Fruit fly (Drosophila melanogaster) whole organism, embryonic: ENCODE results near the gene GC.
A peak's percentile ranks its signal among the peaks of the same experiment; 100 is the strongest.

Source experiments
- Antp ChIP-seq: fragments of 200-800 bp; sonication (Bioruptor generic); optimal IDR thresholded peaks from 3 replicates; lab custom pipeline; 2016; ENCODE audit warnings: missing biosample characterization, missing genetic modification characterization
- B-H1 ChIP-seq: fragments of 200-800 bp; sonication (Bioruptor generic); IDR thresholded peaks from 3 replicates; pipeline ENCODE4 v1.3.6; 2022; ENCODE audit warnings: missing biosample characterization, missing genetic modification characterization
- B-H2 ChIP-seq: fragments of 200-800 bp; sonication (Bioruptor generic); optimal IDR thresholded peaks from 2 replicates; lab custom pipeline; 2018; ENCODE audit warnings: missing biosample characterization, mild to moderate bottlenecking, missing genetic modification characterization
- CG10462 ChIP-seq: fragments of 200-800 bp; sonication (Bioruptor generic); optimal IDR thresholded peaks from 2 replicates; lab custom pipeline; 2016; ENCODE audit warnings: missing biosample characterization, missing genetic modification characterization
- CG11398 ChIP-seq: fragments of 200-800 bp; sonication (Bioruptor generic); optimal IDR thresholded peaks from 2 replicates; lab custom pipeline; 2016; ENCODE audit warnings: missing biosample characterization, missing genetic modification characterization
- CG12155 ChIP-seq: fragments of 200-800 bp; sonication (Bioruptor generic); optimal IDR thresholded peaks from 3 replicates; lab custom pipeline; 2016; ENCODE audit warnings: missing biosample characterization, missing genetic modification characterization
- CG13424 ChIP-seq: fragments of 200-800 bp; sonication (Bioruptor generic); optimal IDR thresholded peaks from 2 replicates; lab custom pipeline; 2019; ENCODE audit warnings: missing biosample characterization, mild to moderate bottlenecking, missing genetic modification characterization, moderate library complexity
- CG14667 ChIP-seq: fragments of 200-800 bp; sonication (Bioruptor generic); IDR thresholded peaks from 2 replicates; pipeline ENCODE4 v1.3.6; 2022; ENCODE audit warnings: missing biosample characterization, missing genetic modification characterization
- CG14860 ChIP-seq: fragments of 200-800 bp; sonication (Bioruptor generic); IDR thresholded peaks from 3 replicates; pipeline ENCODE4 v1.3.6; 2022; ENCODE audit warnings: missing biosample characterization, missing genetic modification characterization; ENCODE audit not compliant: partially characterized antibody
- CG15011 ChIP-seq: fragments of 200-800 bp; sonication (Bioruptor generic); optimal IDR thresholded peaks from 3 replicates; lab custom pipeline; 2018; ENCODE audit warnings: missing biosample characterization, mild to moderate bottlenecking, missing genetic modification characterization
- CG15073 ChIP-seq: fragments of 200-800 bp; sonication (Bioruptor generic); optimal IDR thresholded peaks from 2 replicates; lab custom pipeline; 2016; ENCODE audit warnings: missing biosample characterization, missing genetic modification characterization
- CG1647 ChIP-seq: fragments of 200-800 bp; sonication (Bioruptor generic); optimal IDR thresholded peaks from 3 replicates; lab custom pipeline; 2016; ENCODE audit warnings: missing biosample characterization, missing genetic modification characterization
- CG16779 ChIP-seq: fragments of 200-800 bp; sonication (Bioruptor generic); IDR thresholded peaks from 2 replicates; pipeline ENCODE4 v1.3.6; 2022; ENCODE audit warnings: missing biosample characterization, missing genetic modification characterization
- CG17361 ChIP-seq: fragments of 200-800 bp; sonication (Bioruptor generic); IDR thresholded peaks from 3 replicates; pipeline ENCODE4 v1.3.6; 2022; ENCODE audit warnings: missing biosample characterization, missing genetic modification characterization
- CG17385 ChIP-seq: fragments of 200-800 bp; sonication (Bioruptor generic); optimal IDR thresholded peaks from 3 replicates; lab custom pipeline; 2018; ENCODE audit warnings: missing biosample characterization, mild to moderate bottlenecking, missing genetic modification characterization
- CG31224 ChIP-seq: fragments of 200-800 bp; sonication (Bioruptor generic); IDR thresholded peaks from 2 replicates; pipeline ENCODE4 v1.3.6; 2022; ENCODE audit warnings: missing biosample characterization, missing genetic modification characterization
- CG33213 ChIP-seq: fragments of 200-800 bp; sonication (Bioruptor generic); optimal IDR thresholded peaks from 3 replicates; lab custom pipeline; 2016; ENCODE audit warnings: missing biosample characterization, missing genetic modification characterization
- CG33557 ChIP-seq: fragments of 200-800 bp; sonication (Bioruptor generic); optimal IDR thresholded peaks from 2 replicates; lab custom pipeline; 2019; ENCODE audit warnings: missing biosample characterization, mild to moderate bottlenecking, missing genetic modification characterization, moderate library complexity
- CG4282 ChIP-seq: fragments of 200-800 bp; sonication (Bioruptor generic); optimal IDR thresholded peaks from 2 replicates; lab custom pipeline; 2016; ENCODE audit warnings: missing biosample characterization, missing genetic modification characterization
- CG43689 ChIP-seq: fragments of 200-800 bp; sonication (Bioruptor generic); IDR thresholded peaks from 2 replicates; pipeline ENCODE4 v1.3.6; 2022; ENCODE audit warnings: missing biosample characterization, missing genetic modification characterization
- CG5245 ChIP-seq: fragments of 200-800 bp; sonication (Bioruptor generic); optimal IDR thresholded peaks from 3 replicates; lab custom pipeline; 2016; ENCODE audit warnings: missing biosample characterization, missing genetic modification characterization
- CG7357 ChIP-seq: fragments of 200-800 bp; sonication (Bioruptor generic); IDR thresholded peaks from 3 replicates; pipeline ENCODE4 v1.3.6; 2022; ENCODE audit warnings: missing biosample characterization, missing genetic modification characterization
- CG9609 ChIP-seq: fragments of 200-800 bp; sonication (Bioruptor generic); optimal IDR thresholded peaks from 3 replicates; lab custom pipeline; 2016; ENCODE audit warnings: missing biosample characterization, missing genetic modification characterization
- Dad ChIP-seq: fragments of 200-800 bp; sonication (Bioruptor generic); optimal IDR thresholded peaks from 3 replicates; lab custom pipeline; 2016; ENCODE audit warnings: missing biosample characterization, missing genetic modification characterization
- Dek ChIP-seq: fragments of 200-800 bp; sonication (Bioruptor generic); optimal IDR thresholded peaks from 3 replicates; lab custom pipeline; 2019; ENCODE audit warnings: missing biosample characterization, mild to moderate bottlenecking, missing genetic modification characterization, moderate library complexity
- E2f1 ChIP-seq: fragments of 200-800 bp; sonication (Bioruptor generic); IDR thresholded peaks from 2 replicates; pipeline ENCODE4 v1.3.6; 2022; ENCODE audit warnings: missing biosample characterization, missing genetic modification characterization
- Elba2 ChIP-seq: fragments of 200-800 bp; sonication (Bioruptor generic); optimal IDR thresholded peaks from 3 replicates; lab custom pipeline; 2016; ENCODE audit warnings: missing biosample characterization, missing genetic modification characterization
- Lim3 ChIP-seq: fragments of 200-800 bp; sonication (Bioruptor generic); IDR thresholded peaks from 2 replicates; pipeline ENCODE4 v1.3.6; 2022; ENCODE audit warnings: missing biosample characterization, missing genetic modification characterization
- NfI ChIP-seq: fragments of 200-800 bp; sonication (Bioruptor generic); optimal IDR thresholded peaks from 3 replicates; lab custom pipeline; 2018; ENCODE audit warnings: missing biosample characterization, mild to moderate bottlenecking, missing genetic modification characterization, moderate library complexity
- Opbp ChIP-seq: fragments of 200-800 bp; sonication (Bioruptor generic); IDR thresholded peaks from 3 replicates; pipeline ENCODE4 v1.3.6; 2022; ENCODE audit warnings: missing biosample characterization, missing genetic modification characterization; ENCODE audit not compliant: partially characterized antibody
- Ptx1 ChIP-seq: fragments of 200-800 bp; sonication (Bioruptor generic); IDR thresholded peaks from 2 replicates; pipeline ENCODE4 v1.3.6; 2022; ENCODE audit warnings: missing biosample characterization, missing genetic modification characterization
- Rfx ChIP-seq: fragments of 200-800 bp; sonication (Bioruptor generic); IDR thresholded peaks from 2 replicates; pipeline ENCODE4 v1.3.6; 2022; ENCODE audit warnings: missing biosample characterization, missing genetic modification characterization
- Trl ChIP-seq, 3 experiments: fragments of >200 bp in 2 of 3; fragments of 200-800 bp in 1 of 3; sonication (Bioruptor generic) in 1 of 3; optimal IDR thresholded peaks; 2 replicates in 1 of 3; 3 replicates in 2 of 3; lab custom pipeline; 2016 to 2017; ENCODE audit warnings: missing biosample characterization in 1 of 3, missing genetic modification characterization in 1 of 3
- ash1 ChIP-seq: fragments of 200-800 bp; sonication (Bioruptor generic); optimal IDR thresholded peaks from 2 replicates; lab custom pipeline; 2018; ENCODE audit warnings: missing biosample characterization, mild to moderate bottlenecking, missing genetic modification characterization
- bab2 ChIP-seq: fragments of 200-800 bp; sonication (Bioruptor generic); optimal IDR thresholded peaks from 2 replicates; lab custom pipeline; 2016; ENCODE audit warnings: missing biosample characterization, missing genetic modification characterization
- chinmo ChIP-seq: fragments of 200-800 bp; sonication (Bioruptor generic); IDR thresholded peaks from 4 replicates; pipeline ENCODE4 v1.3.6; 2022; ENCODE audit warnings: missing biosample characterization, missing genetic modification characterization; ENCODE audit not compliant: partially characterized antibody
- dmrt99B ChIP-seq: fragments of 200-800 bp; sonication (Bioruptor generic); optimal IDR thresholded peaks from 2 replicates; lab custom pipeline; 2018; ENCODE audit warnings: missing biosample characterization, mild to moderate bottlenecking, missing genetic modification characterization, moderate library complexity
- ind ChIP-seq: fragments of 200-800 bp; sonication (Bioruptor generic); optimal IDR thresholded peaks from 3 replicates; lab custom pipeline; 2016; ENCODE audit warnings: missing biosample characterization, missing genetic modification characterization
- inv ChIP-seq: fragments of 200-800 bp; sonication (Bioruptor generic); IDR thresholded peaks from 2 replicates; pipeline ENCODE4 v1.3.6; 2022; ENCODE audit warnings: missing biosample characterization, missing genetic modification characterization; ENCODE audit not compliant: partially characterized antibody
- jumu ChIP-seq: fragments of 200-800 bp; sonication (Bioruptor generic); optimal IDR thresholded peaks from 3 replicates; lab custom pipeline; 2016; ENCODE audit warnings: missing biosample characterization, missing genetic modification characterization
- knrl ChIP-seq: fragments of 200-800 bp; sonication (Bioruptor generic); IDR thresholded peaks from 3 replicates; pipeline ENCODE4 v1.3.6; 2022; ENCODE audit warnings: missing biosample characterization, missing genetic modification characterization; ENCODE audit not compliant: partially characterized antibody
- lilli ChIP-seq: fragments of 200-800 bp; sonication (Bioruptor generic); optimal IDR thresholded peaks from 3 replicates; lab custom pipeline; 2016; ENCODE audit warnings: missing biosample characterization, missing genetic modification characterization
- onecut ChIP-seq: fragments of 200-800 bp; sonication (Bioruptor generic); IDR thresholded peaks from 2 replicates; pipeline ENCODE4 v1.3.6; 2022; ENCODE audit warnings: missing biosample characterization, missing genetic modification characterization
- pum ChIP-seq: fragments of 200-800 bp; sonication (Bioruptor generic); optimal IDR thresholded peaks from 2 replicates; lab custom pipeline; 2016; ENCODE audit warnings: missing biosample characterization, missing genetic modification characterization
- salm ChIP-seq: fragments of 200-800 bp; sonication (Bioruptor generic); optimal IDR thresholded peaks from 2 replicates; lab custom pipeline; 2018; ENCODE audit warnings: missing biosample characterization, mild to moderate bottlenecking, missing genetic modification characterization
- sqz ChIP-seq: fragments of 200-800 bp; sonication (Bioruptor generic); optimal IDR thresholded peaks from 3 replicates; lab custom pipeline; 2018; ENCODE audit warnings: missing biosample characterization, mild to moderate bottlenecking, missing genetic modification characterization
- tio ChIP-seq: fragments of 200-800 bp; sonication (Bioruptor generic); optimal IDR thresholded peaks from 2 replicates; lab custom pipeline; 2017; ENCODE audit warnings: missing biosample characterization, missing genetic modification characterization, inconsistent platforms
- vnd ChIP-seq: fragments of 200-800 bp; sonication (Bioruptor generic); IDR thresholded peaks from 3 replicates; pipeline ENCODE4 v1.3.6; 2022; ENCODE audit warnings: missing biosample characterization, missing genetic modification characterization; ENCODE audit not compliant: partially characterized antibody

GC gene

dm6 chr3L:1647276-1647919 is 18.3 kb upstream of the GC start, which contains the start of the genes CG17249 and Bro (continued):
- TF ChIP-seq CG12155 (peak; percentile 43), chinmo (GFP tag; lab: Robert Waterston, UW) (peak; percentile 53; the same call in 1 of the 4 replicates), bab2 (GFP tag; lab: Kevin White, UChicago) (peak; percentile 14), CG15011 (GFP tag; lab: Kevin White, UChicago) (no peak), onecut (GFP tag; lab: Robert Waterston, UW) (no peak), Dek (tag; lab: Kevin White, UChicago) (no peak), CG14860 (GFP tag; lab: Robert Waterston, UW) (no peak), B-H1 (GFP tag; lab: Robert Waterston, UW) (no peak), ash1 (no peak), Elba2 (GFP tag; lab: Kevin White, UChicago) (peak; percentile 91), Lim3 (GFP tag; lab: Robert Waterston, UW) (no peak), vnd (0 out of 3 replicates have a peak, but pooled peaks have one; percentile 10), CG17385 (GFP tag; lab: Kevin White, UChicago) (peak; percentile 38), Ptx1 (GFP tag; lab: Robert Waterston, UW) (0 out of 2 replicates have a peak, but pooled peaks have one; percentile 27), CG31224 (GFP tag; lab: Robert Waterston, UW) (no peak), CG11398 (GFP tag; lab: Kevin White, UChicago) (no peak), CG33213 (GFP tag; lab: Kevin White, UChicago) (peak; percentile 38), Rfx (peak; percentile 76), E2f1 (GFP tag; lab: Robert Waterston, UW) (no peak), Dad (GFP tag; lab: Kevin White, UChicago) (peak; percentile 8), lilli (peak; percentile 72), B-H2 (GFP tag; lab: Kevin White, UChicago) (peak; percentile 80), Opbp (GFP tag; lab: Robert Waterston, UW) (peak; percentile 52; the same call in 1 of the 3 replicates)
- TF ChIP-seq, all 482 proteins: peak for 139

dm6 chr3L:1644920-1645567 is 15.9 kb upstream of the GC start, which contains the start of the genes alphaCOP and CG13919:
TSS of gene alphaCOP (minus strand) at chr3L:1645199.
TSS of gene CG13919 (plus strand) at chr3L:1645467.
- TF ChIP-seq NfI (GFP tag; lab: Kevin White, UChicago) = peak; percentile 96
- peak; percentile 92 for TF ChIP-seq salm (tag; lab: Kevin White, UChicago)
- peak; percentile 98 for TF ChIP-seq CG17361
- peak; percentile 91 for TF ChIP-seq CG5245 (GFP tag; lab: Kevin White, UChicago)
- TF ChIP-seq sqz (GFP tag; lab: Kevin White, UChicago) = no peak
- no peak for TF ChIP-seq tio
- TF ChIP-seq CG1647 (GFP tag; lab: Kevin White, UChicago) = peak; percentile 96
- no peak for TF ChIP-seq Trl (optimal IDR thresholded peaks at IDR 0.05; lab: Kevin White, UChicago)
- TF ChIP-seq Trl (GFP tag; optimal IDR thresholded peaks at IDR 0.05; lab: Kevin White, UChicago) = peak; percentile 92
- peak; percentile 87 for TF ChIP-seq CG7357
- TF ChIP-seq CG15073 (GFP tag; lab: Kevin White, UChicago) = peak; percentile 78
- peak; percentile 97 for TF ChIP-seq CG10462 (GFP tag; lab: Kevin White, UChicago)
- peak; percentile 83 for TF ChIP-seq Antp (GFP tag; lab: Kevin White, UChicago)
- TF ChIP-seq CG4282 (GFP tag; lab: Kevin White, UChicago) = peak; percentile 56
- TF ChIP-seq ind (GFP tag; lab: Kevin White, UChicago) = peak; percentile 95
- TF ChIP-seq CG13424 (tag; lab: Kevin White, UChicago) = peak; percentile 97
- TF ChIP-seq vnd = no peak
- peak; percentile 88 for TF ChIP-seq CG9609
- TF ChIP-seq inv (GFP tag; lab: Robert Waterston, UW) = 0 out of 2 replicates have a peak, but pooled peaks have one; percentile 12
- TF ChIP-seq CG33557 (GFP tag; lab: Kevin White, UChicago) = peak; percentile 95
- peak; percentile 84 for TF ChIP-seq CG16779
- peak; percentile 85 for TF ChIP-seq jumu (GFP tag; lab: Kevin White, UChicago)
- peak; percentile 91 for TF ChIP-seq pum (GFP tag; lab: Kevin White, UChicago)
- peak; percentile 96 for TF ChIP-seq dmrt99B
- peak; percentile 95 for TF ChIP-seq CG43689 (GFP tag; lab: Robert Waterston, UW)
- peak; percentile 43; the same call in 1 of the 3 replicates for TF ChIP-seq knrl (GFP tag; lab: Robert Waterston, UW)
- peak; percentile 95 for TF ChIP-seq CG14667 (GFP tag; lab: Robert Waterston, UW)
